Worm (Caenorhabditis elegans): ENCODE results near the gene his-60.

his-60 gene

DNA sequence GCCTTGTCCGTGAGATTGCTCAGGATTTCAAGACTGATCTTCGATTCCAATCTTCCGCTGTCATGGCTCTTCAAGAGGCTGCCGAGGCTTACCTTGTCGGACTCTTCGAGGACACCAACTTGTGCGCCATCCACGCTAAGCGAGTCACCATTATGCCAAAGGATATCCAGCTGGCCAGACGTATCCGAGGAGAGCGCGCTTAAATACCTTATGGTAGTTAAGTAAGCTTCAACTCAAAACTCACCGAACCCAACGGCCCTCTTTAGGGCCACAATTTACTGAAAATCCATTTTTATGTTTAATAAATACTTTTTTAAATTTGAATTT, 628 bp upstream of the his-60 start:
- TF ChIP-seq sma-3 (GFP tag; optimal IDR thresholded peaks at IDR 0.05) (no peak), nhr-237 (tag; optimal IDR thresholded peaks at IDR 0.05) (no peak), ztf-4 (tag; optimal IDR thresholded peaks at IDR 0.05) (no peak), lsy-2 (tag; optimal IDR thresholded peaks at IDR 0.05) (no peak), skn-1 (tag; optimal IDR thresholded peaks at IDR 0.05) (no peak), mab-5 (tag; optimal IDR thresholded peaks at IDR 0.05) (no peak), ztf-1 (GFP tag; conservative IDR thresholded peaks at IDR 0.05) (no peak), nhr-25 (tag; optimal IDR thresholded peaks at IDR 0.05) (no peak), elt-1 (tag; optimal IDR thresholded peaks at IDR 0.05) (no peak), sma-9 (GFP tag; optimal IDR thresholded peaks at IDR 0.05) (no peak), sma-9 (tag; optimal IDR thresholded peaks at IDR 0.05) (no peak), nhr-21 (tag; optimal IDR thresholded peaks at IDR 0.05) (no peak), snpc-4 (tag; optimal IDR thresholded peaks at IDR 0.05) (no peak)

- peak; percentile 81 for TF ChIP-seq crh-2 (tag; optimal IDR thresholded peaks at IDR 0.05)
- TF ChIP-seq unc-55 (GFP tag; optimal IDR thresholded peaks at IDR 0.05), result peak; percentile 49
- no peak for TF ChIP-seq nhr-237 (tag; optimal IDR thresholded peaks at IDR 0.05)
- peak; percentile 52 for TF ChIP-seq sma-3 (GFP tag; optimal IDR thresholded peaks at IDR 0.05)
- TF ChIP-seq nhr-129 (tag; optimal IDR thresholded peaks at IDR 0.05), result peak; percentile 24
- no peak for TF ChIP-seq dmd-4 (tag; optimal IDR thresholded peaks at IDR 0.05)
- no peak for TF ChIP-seq ama-1 (optimal IDR thresholded peaks at IDR 0.05)
- TF ChIP-seq nhr-23 (tag; optimal IDR thresholded peaks at IDR 0.05), result no peak
- TF ChIP-seq gmeb-1 (tag; optimal IDR thresholded peaks at IDR 0.05), result no peak
- TF ChIP-seq nhr-10 (tag; optimal IDR thresholded peaks at IDR 0.05), result no peak
- no peak for TF ChIP-seq ztf-11 (tag; optimal IDR thresholded peaks at IDR 0.05)
- no peak for TF ChIP-seq peb-1 (tag; optimal IDR thresholded peaks at IDR 0.05)
- no peak for TF ChIP-seq snpc-4 (tag; optimal IDR thresholded peaks at IDR 0.05)
- no peak for TF ChIP-seq blmp-1 (tag; optimal IDR thresholded peaks at IDR 0.05; ENCODE audit: insufficient read depth)
- TF ChIP-seq mab-5 (tag; optimal IDR thresholded peaks at IDR 0.05), result peak; percentile 71
- peak; percentile 52 for TF ChIP-seq fos-1 (tag; optimal IDR thresholded peaks at IDR 0.05)
- TF ChIP-seq ztf-1 (GFP tag; conservative IDR thresholded peaks at IDR 0.05), result no peak
- TF ChIP-seq ceh-16 (tag; optimal IDR thresholded peaks at IDR 0.05), result peak; percentile 51
- no peak for TF ChIP-seq nhr-6 (tag; optimal IDR thresholded peaks at IDR 0.05)
- TF ChIP-seq mdl-1 (tag; optimal IDR thresholded peaks at IDR 0.05), result no peak
- no peak for TF ChIP-seq ceh-82 (tag; optimal IDR thresholded peaks at IDR 0.05)
- TF ChIP-seq R02D3.7 (tag; optimal IDR thresholded peaks at IDR 0.05), result no peak
- TF ChIP-seq elt-3 (tag; optimal IDR thresholded peaks at IDR 0.05), result no peak
- peak; percentile 74 for TF ChIP-seq lin-13 (GFP tag; optimal IDR thresholded peaks at IDR 0.05)
- no peak for TF ChIP-seq aly-2 (tag; optimal IDR thresholded peaks at IDR 0.05)
- TF ChIP-seq zag-1 (tag; optimal IDR thresholded peaks at IDR 0.05), result peak; percentile 61
- TF ChIP-seq ztf-4 (tag; optimal IDR thresholded peaks at IDR 0.05), result no peak
- TF ChIP-seq nhr-77 (tag; optimal IDR thresholded peaks at IDR 0.05), result no peak
- TF ChIP-seq nhr-11 (tag; optimal IDR thresholded peaks at IDR 0.05), result no peak
- peak; percentile 80 for TF ChIP-seq nhr-25 (tag; optimal IDR thresholded peaks at IDR 0.05)
- TF ChIP-seq F13H6.1 (tag; optimal IDR thresholded peaks at IDR 0.05), result peak; percentile 73
- TF ChIP-seq C34F6.9 (tag; optimal IDR thresholded peaks at IDR 0.05), result peak; percentile 56
- TF ChIP-seq unc-62 (GFP tag; optimal IDR thresholded peaks at IDR 0.05), result no peak
- TF ChIP-seq nhr-12 (tag; optimal IDR thresholded peaks at IDR 0.05), result no peak
- no peak for TF ChIP-seq sem-4 (tag; optimal IDR thresholded peaks at IDR 0.05)
- no peak for TF ChIP-seq nhr-21 (tag; optimal IDR thresholded peaks at IDR 0.05)
- TF ChIP-seq unc-39 (tag; optimal IDR thresholded peaks at IDR 0.05), result no peak
- no peak for TF ChIP-seq skn-1 (tag; optimal IDR thresholded peaks at IDR 0.05)
- peak; percentile 89 for TF ChIP-seq sma-9 (GFP tag; optimal IDR thresholded peaks at IDR 0.05)
- no peak for TF ChIP-seq sma-9 (tag; optimal IDR thresholded peaks at IDR 0.05)
- no peak for TF ChIP-seq egl-27 (tag; optimal IDR thresholded peaks at IDR 0.05)
- peak; percentile 2 to 65 for TF ChIP-seq lsy-2 (tag; optimal IDR thresholded peaks at IDR 0.05)
- TF ChIP-seq ZK546.5 (tag; optimal IDR thresholded peaks at IDR 0.05), result no peak
- TF ChIP-seq lin-11 (tag; optimal IDR thresholded peaks at IDR 0.05), result no peak
- no peak for TF ChIP-seq mbf-1 (tag; optimal IDR thresholded peaks at IDR 0.05)
- TF ChIP-seq alr-1 (tag; optimal IDR thresholded peaks at IDR 0.05), result no peak
- no peak for TF ChIP-seq Y55F3AM.14 (GFP tag; optimal IDR thresholded peaks at IDR 0.05)
- no peak for TF ChIP-seq elt-1 (tag; optimal IDR thresholded peaks at IDR 0.05)
- TF ChIP-seq lin-39 (tag; optimal IDR thresholded peaks at IDR 0.05), result no peak
Measured at ce11 chrIV:7486201-7486947, 1.4 kb downstream of the his-60 start, which contains the start of the genes his-61 and his-62. Gene his-61, minus strand, starts transcription at chrIV:7486217. Gene his-62, plus strand, starts transcription at chrIV:7486545.

All from whole organism, L2 larva.